Worm (Caenorhabditis elegans) whole organism, midembryonic: ENCODE results near the gene Y66D12A.3.
A peak's percentile ranks its signal among the peaks of the same experiment; 100 is the strongest.

ENCODE experiments used
- T22C8.4 ChIP-seq: fragments of 200-800 bp; sonication (Bioruptor generic); IDR thresholded peaks from 2 replicates; pipeline ENCODE4 v1.3.6; 2022; ENCODE audit warnings: missing genetic modification characterization, missing compliant biosample characterization
- cog-1 ChIP-seq: sonication (generic microtip); optimal IDR thresholded peaks from 2 replicates; lab custom pipeline; 2016; ENCODE audit warnings: missing genetic modification characterization, missing compliant biosample characterization
- flt-1 ChIP-seq: fragments of 200-800 bp; sonication (Bioruptor generic); IDR thresholded peaks from 2 replicates; pipeline ENCODE4 v1.3.6; 2022; ENCODE audit warnings: missing genetic modification characterization, missing compliant biosample characterization
- klf-2 ChIP-seq: fragments of 200-800 bp; sonication (Bioruptor generic); conservative IDR thresholded peaks from 2 replicates; pipeline ENCODE4 v1.3.6; 2022; ENCODE audit warnings: missing genetic modification reagents, missing genetic modification characterization, missing compliant biosample characterization
- med-1 ChIP-seq: sonication (generic microtip); optimal IDR thresholded peaks from 2 replicates; lab custom pipeline; 2017; ENCODE audit warnings: missing genetic modification characterization, mild to moderate bottlenecking, missing compliant biosample characterization, antibody characterized with exemption, missing genetic modification reagents; ENCODE audit not compliant: insufficient read depth
- ref-1 ChIP-seq: fragments of 200-800 bp; sonication (Bioruptor generic); conservative IDR thresholded peaks from 2 replicates; pipeline ENCODE4 v1.3.6; 2022; ENCODE audit warnings: missing genetic modification reagents, missing genetic modification characterization, missing compliant biosample characterization
- tab-1 ChIP-seq: fragments of 200-800 bp; sonication (Bioruptor generic); IDR thresholded peaks from 2 replicates; pipeline ENCODE4 v1.3.6; 2022; ENCODE audit warnings: missing genetic modification characterization, missing compliant biosample characterization
- ztf-23 ChIP-seq: fragments of 200-800 bp; sonication (Bioruptor generic); IDR thresholded peaks from 2 replicates; pipeline ENCODE4 v1.3.6; 2022; ENCODE audit warnings: missing genetic modification reagents, missing genetic modification characterization, missing compliant biosample characterization
- ztf-29 ChIP-seq: fragments of 200-800 bp; sonication (Bioruptor generic); IDR thresholded peaks from 2 replicates; pipeline ENCODE4 v1.3.6; 2022; ENCODE audit warnings: missing genetic modification reagents, missing genetic modification characterization, missing compliant biosample characterization

The Y66D12A.3 gene

ce11 chrIII:11607870-11608269 is 18.9 kb downstream of the Y66D12A.3 start, which contains the start of gene Y66D12A.1:
Gene Y66D12A.1, plus strand, starts transcription at chrIII:11608170.
- TF ChIP-seq klf-2 (GFP tag; lab: Robert Waterston, UW) (no peak), tab-1 (no peak), med-1 (GFP tag; lab: Kevin White, UChicago) (no peak), cog-1 (tag; lab: Kevin White, UChicago) (no peak), ref-1 (GFP tag; lab: Robert Waterston, UW) (no peak), T22C8.4 (GFP tag; lab: Robert Waterston, UW) (no peak), ztf-29 (no peak)

ce11 chrIII:11609568-11609967 is 20.6 kb downstream of the Y66D12A.3 start, which contains the start of gene Y66D12A.30:
Gene Y66D12A.30, plus strand, starts transcription at chrIII:11609868.
- TF ChIP-seq med-1 (GFP tag; lab: Kevin White, UChicago) (no peak), ztf-23 (GFP tag; lab: Robert Waterston, UW) (no peak), ref-1 (GFP tag; lab: Robert Waterston, UW) (no peak)

- TF ChIP-seq ztf-23 (GFP tag; lab: Robert Waterston, UW) (no peak), tab-1 (no peak)
These were observed 22.7 kb downstream of the Y66D12A.3 start for ce11 chrIII:11611618-11612247.

ce11 chrIII:11612371-11612770 is 23.4 kb downstream of the Y66D12A.3 start, which contains the start of the genes Y66A7A.9 and Y66A7A.4:
Gene Y66A7A.9, minus strand, starts transcription at chrIII:11612471.
Gene Y66A7A.4, plus strand, starts transcription at chrIII:11612607.
- TF ChIP-seq cog-1 (tag; lab: Kevin White, UChicago): no peak
- TF ChIP-seq klf-2 (GFP tag; lab: Robert Waterston, UW): no peak
- TF ChIP-seq flt-1 (GFP tag; lab: Robert Waterston, UW): no peak
- TF ChIP-seq T22C8.4 (GFP tag; lab: Robert Waterston, UW): no peak
- no peak for TF ChIP-seq ref-1 (GFP tag; lab: Robert Waterston, UW)
- TF ChIP-seq tab-1: no peak
- TF ChIP-seq med-1 (GFP tag; lab: Kevin White, UChicago): no peak
- no peak for TF ChIP-seq ztf-29
- TF ChIP-seq ztf-23 (GFP tag; lab: Robert Waterston, UW): no peak

ce11 chrIII:11614325-11614724 is 25.3 kb downstream of the Y66D12A.3 start:
- TF ChIP-seq T22C8.4 (GFP tag; lab: Robert Waterston, UW): peak; percentile 99

ce11 chrIII:11614874-11615273 is 25.9 kb downstream of the Y66D12A.3 start:
- TF ChIP-seq T22C8.4 (GFP tag; lab: Robert Waterston, UW) (peak; percentile 99), ztf-29 (no peak), flt-1 (GFP tag; lab: Robert Waterston, UW) (no peak), ref-1 (GFP tag; lab: Robert Waterston, UW) (no peak)

ce11 chrIII:11615802-11616201 is 26.8 kb downstream of the Y66D12A.3 start:
- TF ChIP-seq tab-1: no peak
- no peak for TF ChIP-seq med-1 (GFP tag; lab: Kevin White, UChicago)
- TF ChIP-seq cog-1 (tag; lab: Kevin White, UChicago): no peak
- TF ChIP-seq flt-1 (GFP tag; lab: Robert Waterston, UW): no peak

ce11 chrIII:11616446-11616845 is 27.4 kb downstream of the Y66D12A.3 start, which contains the start of gene ceh-91:
Gene ceh-91, plus strand, starts transcription at chrIII:11616746.
- TF ChIP-seq cog-1 (tag; lab: Kevin White, UChicago) (no peak), med-1 (GFP tag; lab: Kevin White, UChicago) (no peak), T22C8.4 (GFP tag; lab: Robert Waterston, UW) (no peak), ztf-23 (GFP tag; lab: Robert Waterston, UW) (no peak), klf-2 (GFP tag; lab: Robert Waterston, UW) (no peak), ref-1 (GFP tag; lab: Robert Waterston, UW) (no peak), flt-1 (GFP tag; lab: Robert Waterston, UW) (no peak)

- TF ChIP-seq tab-1 (no peak), klf-2 (GFP tag; lab: Robert Waterston, UW) (no peak), ztf-23 (GFP tag; lab: Robert Waterston, UW) (no peak), cog-1 (tag; lab: Kevin White, UChicago) (no peak), ref-1 (GFP tag; lab: Robert Waterston, UW) (no peak), med-1 (GFP tag; lab: Kevin White, UChicago) (no peak), T22C8.4 (GFP tag; lab: Robert Waterston, UW) (no peak), ztf-29 (no peak), flt-1 (GFP tag; lab: Robert Waterston, UW) (no peak)
These were observed 35.9 kb downstream of the Y66D12A.3 start, which contains the start of gene gly-8 for ce11 chrIII:11624838-11625292. Gene gly-8, plus strand, starts transcription at chrIII:11625242.

ce11 chrIII:11627631-11628030 is 38.6 kb downstream of the Y66D12A.3 start:
- TF ChIP-seq flt-1 (GFP tag; lab: Robert Waterston, UW) (no peak), cog-1 (tag; lab: Kevin White, UChicago) (no peak), ztf-23 (GFP tag; lab: Robert Waterston, UW) (no peak)

ce11 chrIII:11629354-11629753 is 40.3 kb downstream of the Y66D12A.3 start, which contains the start of gene Y66A7A.7:
Gene Y66A7A.7, minus strand, starts transcription at chrIII:11629454.
- TF ChIP-seq flt-1 (GFP tag; lab: Robert Waterston, UW): no peak
- no peak for TF ChIP-seq tab-1
- no peak for TF ChIP-seq ztf-29
- no peak for TF ChIP-seq ztf-23 (GFP tag; lab: Robert Waterston, UW)
- TF ChIP-seq med-1 (GFP tag; lab: Kevin White, UChicago): no peak
- no peak for TF ChIP-seq cog-1 (tag; lab: Kevin White, UChicago)
- no peak for TF ChIP-seq ref-1 (GFP tag; lab: Robert Waterston, UW)
- no peak for TF ChIP-seq klf-2 (GFP tag; lab: Robert Waterston, UW)
- no peak for TF ChIP-seq T22C8.4 (GFP tag; lab: Robert Waterston, UW)
